Fruit fly (Drosophila melanogaster) whole organism, prepupa: ENCODE measurements around the gene CG7497.

Experiments
- CG11762 ChIP-seq: fragments of 200-800 bp; sonication (Bioruptor generic); optimal IDR thresholded peaks from 3 replicates; lab custom pipeline; 2016; ENCODE audit warnings: missing biosample characterization, missing genetic modification characterization; ENCODE audit not compliant: insufficient read depth
- CG11902 ChIP-seq: fragments of 200-800 bp; sonication (Bioruptor generic); optimal IDR thresholded peaks from 3 replicates; lab custom pipeline; 2016; ENCODE audit warnings: missing biosample characterization, missing genetic modification characterization
- CG1621 ChIP-seq: fragments of 200-800 bp; sonication (Bioruptor generic); optimal IDR thresholded peaks from 3 replicates; lab custom pipeline; 2018; ENCODE audit warnings: missing biosample characterization, mild to moderate bottlenecking, missing genetic modification characterization
- CG16779 ChIP-seq: fragments of 200-800 bp; sonication (Bioruptor generic); optimal IDR thresholded peaks from 3 replicates; lab custom pipeline; 2017; ENCODE audit warnings: missing biosample characterization, mild to moderate bottlenecking, missing genetic modification characterization
- CG3032 ChIP-seq: fragments of 200-800 bp; optimal IDR thresholded peaks from 2 replicates; lab custom pipeline; 2019; ENCODE audit warnings: missing biosample characterization, mild to moderate bottlenecking, missing genetic modification characterization, moderate library complexity
- CG31627 ChIP-seq: fragments of 200-800 bp; sonication (Bioruptor generic); optimal IDR thresholded peaks from 3 replicates; lab custom pipeline; 2016; ENCODE audit warnings: missing biosample characterization, missing genetic modification characterization
- CG32006 ChIP-seq: fragments of 200-800 bp; sonication (Bioruptor generic); optimal IDR thresholded peaks from 3 replicates; lab custom pipeline; 2017; ENCODE audit warnings: missing biosample characterization, mild to moderate bottlenecking, missing genetic modification characterization
- CG4318 ChIP-seq: fragments of 200-800 bp; sonication (Bioruptor generic); optimal IDR thresholded peaks from 3 replicates; lab custom pipeline; 2017; ENCODE audit warnings: missing biosample characterization, mild to moderate bottlenecking, missing genetic modification characterization
- CG6163 ChIP-seq: fragments of 200-800 bp; sonication (Bioruptor generic); IDR thresholded peaks from 3 replicates; pipeline ENCODE4 v1.3.6; 2022; ENCODE audit warnings: missing biosample characterization, missing genetic modification characterization
- CG6854 ChIP-seq: fragments of 200-800 bp; sonication (Bioruptor generic); optimal IDR thresholded peaks from 2 replicates; lab custom pipeline; 2017; ENCODE audit warnings: missing biosample characterization, mild to moderate bottlenecking, missing genetic modification characterization
- CG7368 ChIP-seq: fragments of 200-800 bp; sonication (Bioruptor generic); optimal IDR thresholded peaks from 3 replicates; lab custom pipeline; 2016; ENCODE audit warnings: missing biosample characterization, missing genetic modification characterization
- CG8319 ChIP-seq: fragments of 200-800 bp; sonication (Bioruptor generic); optimal IDR thresholded peaks from 3 replicates; lab custom pipeline; 2016; ENCODE audit warnings: missing biosample characterization, missing genetic modification characterization
- CG9139 ChIP-seq: fragments of 200-800 bp; sonication (Bioruptor generic); optimal IDR thresholded peaks from 3 replicates; lab custom pipeline; 2017; ENCODE audit warnings: missing biosample characterization, mild to moderate bottlenecking, missing genetic modification characterization
- Eip75B ChIP-seq: fragments of 200-800 bp; sonication (Bioruptor generic); optimal IDR thresholded peaks from 3 replicates; lab custom pipeline; 2016; ENCODE audit warnings: missing biosample characterization, missing genetic modification characterization
- Eip93F ChIP-seq: fragments of 200-800 bp; sonication (Bioruptor generic); optimal IDR thresholded peaks from 2 replicates; lab custom pipeline; 2016; ENCODE audit warnings: missing biosample characterization, mild to moderate bottlenecking, missing genetic modification characterization
- Ets96B ChIP-seq: fragments of 200-800 bp; optimal IDR thresholded peaks from 2 replicates; lab custom pipeline; 2019; ENCODE audit warnings: missing biosample characterization, mild to moderate bottlenecking, missing genetic modification characterization, moderate library complexity
- Hr38 ChIP-seq: sonication (Bioruptor generic); optimal IDR thresholded peaks from 2 replicates; lab custom pipeline; 2016; ENCODE audit warnings: missing biosample characterization, missing genetic modification characterization
- Hr39 ChIP-seq: fragments of 200-800 bp; sonication (Bioruptor generic); optimal IDR thresholded peaks from 2 replicates; lab custom pipeline; 2016; ENCODE audit warnings: missing biosample characterization, missing genetic modification characterization
- Hr4 ChIP-seq: fragments of 200-800 bp; sonication (Bioruptor generic); optimal IDR thresholded peaks from 3 replicates; lab custom pipeline; 2016; ENCODE audit warnings: missing biosample characterization, missing genetic modification characterization
- Lpt ChIP-seq: fragments of 200-800 bp; sonication (Bioruptor generic); optimal IDR thresholded peaks from 3 replicates; lab custom pipeline; 2016; ENCODE audit warnings: missing biosample characterization, missing genetic modification characterization
- Met ChIP-seq: fragments of 200-800 bp; sonication (Bioruptor generic); optimal IDR thresholded peaks from 3 replicates; lab custom pipeline; 2016; ENCODE audit warnings: missing biosample characterization, missing genetic modification characterization
- OdsH ChIP-seq: fragments of 200-800 bp; sonication (Bioruptor generic); optimal IDR thresholded peaks from 3 replicates; lab custom pipeline; 2016; ENCODE audit warnings: missing biosample characterization, missing genetic modification characterization
- Smox ChIP-seq: fragments of 200-800 bp; sonication (Bioruptor generic); optimal IDR thresholded peaks from 3 replicates; lab custom pipeline; 2016; ENCODE audit warnings: missing biosample characterization, missing genetic modification characterization
- Sox14 ChIP-seq: fragments of 200-800 bp; sonication (Bioruptor generic); optimal IDR thresholded peaks from 3 replicates; lab custom pipeline; 2016; ENCODE audit warnings: missing biosample characterization, missing genetic modification characterization
- Sox15 ChIP-seq: fragments of 200-800 bp; sonication (Bioruptor generic); optimal IDR thresholded peaks from 3 replicates; lab custom pipeline; 2016; ENCODE audit warnings: missing biosample characterization, missing genetic modification characterization
- acj6 ChIP-seq: fragments of 200-800 bp; sonication (Bioruptor generic); optimal IDR thresholded peaks from 3 replicates; lab custom pipeline; 2016; ENCODE audit warnings: missing biosample characterization, missing genetic modification characterization
- dsx ChIP-seq: fragments of 200-800 bp; optimal IDR thresholded peaks from 3 replicates; lab custom pipeline; 2019; ENCODE audit warnings: missing biosample characterization, mild to moderate bottlenecking, missing genetic modification characterization, moderate library complexity; ENCODE audit not compliant: poor library complexity, severe bottlenecking
- eg ChIP-seq: fragments of 200-800 bp; sonication (Bioruptor generic); IDR thresholded peaks from 3 replicates; pipeline ENCODE4 v1.3.6; 2022; ENCODE audit warnings: missing biosample characterization, missing genetic modification characterization
- esn ChIP-seq: fragments of 200-800 bp; sonication (Bioruptor generic); optimal IDR thresholded peaks from 2 replicates; lab custom pipeline; 2016; ENCODE audit warnings: missing biosample characterization, mild to moderate bottlenecking, missing genetic modification characterization, moderate library complexity
- fd59A ChIP-seq: fragments of 200-800 bp; sonication (Bioruptor generic); optimal IDR thresholded peaks from 2 replicates; lab custom pipeline; 2017; ENCODE audit warnings: missing biosample characterization, mild to moderate bottlenecking, missing genetic modification characterization, missing genetic modification reagents
- fkh ChIP-seq: fragments of 200-800 bp; sonication (Bioruptor generic); optimal IDR thresholded peaks from 3 replicates; lab custom pipeline; 2017; ENCODE audit warnings: missing biosample characterization, mild to moderate bottlenecking, missing genetic modification characterization, moderate library complexity
- lz ChIP-seq: fragments of 200-800 bp; sonication (Bioruptor generic); optimal IDR thresholded peaks from 3 replicates; lab custom pipeline; 2016; ENCODE audit warnings: missing biosample characterization, missing genetic modification characterization
- net ChIP-seq: fragments of 200-800 bp; sonication (Bioruptor generic); optimal IDR thresholded peaks from 3 replicates; lab custom pipeline; 2016; ENCODE audit warnings: missing biosample characterization, missing genetic modification characterization
- spab ChIP-seq: fragments of 200-800 bp; sonication (Bioruptor generic); optimal IDR thresholded peaks from 2 replicates; lab custom pipeline; 2017; ENCODE audit warnings: missing biosample characterization, mild to moderate bottlenecking, missing genetic modification characterization, missing genetic modification reagents
- ss ChIP-seq, 2 experiments: fragments of 200-800 bp; sonication (Bioruptor generic); optimal IDR thresholded peaks; 2 replicates in 1 of 2; 3 replicates in 1 of 2; lab custom pipeline; 2017 to 2018; ENCODE audit warnings: mild to moderate bottlenecking in 2 of 2, missing biosample characterization in 2 of 2, missing genetic modification characterization in 2 of 2, moderate library complexity in 1 of 2
- svp ChIP-seq: fragments of 200-800 bp; sonication (Bioruptor generic); peaks from one replicate; lab custom pipeline; 2016; ENCODE audit warnings: missing biosample characterization, missing genetic modification characterization
- topi ChIP-seq: fragments of 200-800 bp; sonication (Bioruptor generic); optimal IDR thresholded peaks from 3 replicates; lab custom pipeline; 2016; ENCODE audit warnings: missing biosample characterization, missing genetic modification characterization
- vri ChIP-seq: fragments of 200-800 bp; sonication (Bioruptor generic); optimal IDR thresholded peaks from 3 replicates; lab custom pipeline; 2016; ENCODE audit warnings: missing biosample characterization, mild to moderate bottlenecking, missing genetic modification characterization

The CG7497 gene

dm6 chr3L:17631247-17631646, 2.0 kb upstream of the CG7497 start (continued):
- TF ChIP-seq fd59A (GFP tag; lab: Kevin White, UChicago) (no peak), net (GFP tag; lab: Kevin White, UChicago) (peak; percentile 32), CG9139 (GFP tag; lab: Kevin White, UChicago) (peak; percentile 51), CG16779 (tag; lab: Kevin White, UChicago) (no peak), Sox14 (no peak), OdsH (GFP tag; lab: Kevin White, UChicago) (peak; percentile 4), fkh (GFP tag; lab: Kevin White, UChicago) (no peak), Ets96B (tag; lab: Kevin White, UChicago) (no peak), esn (peak; percentile 8), Sox15 (GFP tag; lab: Kevin White, UChicago) (no peak)
- TF ChIP-seq, all 60 proteins: peak for 16

dm6 chr3L:17637809-17638208, 4.6 kb downstream of the CG7497 start:
- TF ChIP-seq CG8319 (GFP tag; lab: Kevin White, UChicago) (no peak), CG9139 (GFP tag; lab: Kevin White, UChicago) (no peak), eg (no peak), Met (GFP tag; lab: Kevin White, UChicago) (no peak), acj6 (GFP tag; lab: Kevin White, UChicago) (no peak), dsx (GFP tag; lab: Kevin White, UChicago) (no peak), CG31627 (no peak), Sox14 (no peak), CG32006 (GFP tag; lab: Kevin White, UChicago) (no peak), CG1621 (tag; lab: Kevin White, UChicago) (no peak), esn (no peak)

- TF ChIP-seq Hr38 (GFP tag; lab: Kevin White, UChicago) (no peak), fkh (GFP tag; lab: Kevin White, UChicago) (no peak), ss (GFP tag; optimal IDR thresholded peaks at IDR 0.05; lab: Kevin White, UChicago) (no peak), topi (GFP tag; lab: Kevin White, UChicago) (no peak), CG1621 (tag; lab: Kevin White, UChicago) (no peak), Eip75B (GFP tag; lab: Kevin White, UChicago) (no peak), Eip93F (GFP tag; lab: Kevin White, UChicago) (no peak), Smox (GFP tag; lab: Kevin White, UChicago) (no peak), Lpt (GFP tag; lab: Kevin White, UChicago) (no peak), Hr39 (GFP tag; lab: Kevin White, UChicago) (no peak), lz (GFP tag; lab: Kevin White, UChicago) (no peak), Ets96B (tag; lab: Kevin White, UChicago) (no peak), CG4318 (GFP tag; lab: Kevin White, UChicago) (no peak), OdsH (GFP tag; lab: Kevin White, UChicago) (no peak), CG31627 (no peak), spab (GFP tag; lab: Kevin White, UChicago) (no peak), CG6163 (GFP tag; lab: Robert Waterston, UW) (no peak), CG11762 (GFP tag; lab: Kevin White, UChicago) (no peak), vri (no peak)
These were observed 5.4 kb downstream of the CG7497 start for dm6 chr3L:17638649-17639048.

dm6 chr3L:17642017-17642416, 8.8 kb downstream of the CG7497 start:
- no peak for TF ChIP-seq CG3032
- no peak for TF ChIP-seq CG6854 (GFP tag; lab: Kevin White, UChicago)
- no peak for TF ChIP-seq svp
- no peak for TF ChIP-seq CG11902 (GFP tag; lab: Kevin White, UChicago)
- TF ChIP-seq CG7368 = no peak
- no peak for TF ChIP-seq Sox14
- TF ChIP-seq CG1621 (tag; lab: Kevin White, UChicago) = no peak
- no peak for TF ChIP-seq CG11762 (GFP tag; lab: Kevin White, UChicago)
- no peak for TF ChIP-seq esn
- no peak for TF ChIP-seq acj6 (GFP tag; lab: Kevin White, UChicago)
- no peak for TF ChIP-seq Hr4 (GFP tag; lab: Kevin White, UChicago)
